Fruit fly (Drosophila melanogaster) whole organism, prepupa: ENCODE measurements around the gene CG5171.

Source experiments
- CG9139 ChIP-seq: fragments of 200-800 bp; sonication (Bioruptor generic); optimal IDR thresholded peaks from 3 replicates; lab custom pipeline; 2017; ENCODE audit warnings: missing biosample characterization, mild to moderate bottlenecking, missing genetic modification characterization
- Hr38 ChIP-seq: sonication (Bioruptor generic); optimal IDR thresholded peaks from 2 replicates; lab custom pipeline; 2016; ENCODE audit warnings: missing biosample characterization, missing genetic modification characterization
- OdsH ChIP-seq: fragments of 200-800 bp; sonication (Bioruptor generic); optimal IDR thresholded peaks from 3 replicates; lab custom pipeline; 2016; ENCODE audit warnings: missing biosample characterization, missing genetic modification characterization
- Sox14 ChIP-seq: fragments of 200-800 bp; sonication (Bioruptor generic); optimal IDR thresholded peaks from 3 replicates; lab custom pipeline; 2016; ENCODE audit warnings: missing biosample characterization, missing genetic modification characterization
- fd85E ChIP-seq: fragments of 200-800 bp; sonication (Bioruptor generic); optimal IDR thresholded peaks from 3 replicates; lab custom pipeline; 2016; ENCODE audit warnings: missing biosample characterization, missing genetic modification characterization
- vri ChIP-seq: fragments of 200-800 bp; sonication (Bioruptor generic); optimal IDR thresholded peaks from 3 replicates; lab custom pipeline; 2016; ENCODE audit warnings: missing biosample characterization, mild to moderate bottlenecking, missing genetic modification characterization

- TF ChIP-seq Sox14 (GFP tag; lab: Kevin White, UChicago) (no peak), vri (no peak), CG9139 (GFP tag; lab: Kevin White, UChicago) (no peak), OdsH (GFP tag; lab: Kevin White, UChicago) (no peak), fd85E (no peak), Hr38 (GFP tag; lab: Kevin White, UChicago) (no peak)
Observed at dm6 chr2L:7410609-7411008, 9.5 kb downstream of the CG5171 start, which contains the start of gene CG15818.
